Fruit fly (Drosophila melanogaster) whole organism, embryonic: ENCODE results near the gene CG3149.

Experiments used
- Asciz ChIP-seq: fragments of 200-800 bp; sonication (Bioruptor generic); optimal IDR thresholded peaks from 2 replicates; lab custom pipeline; 2017; ENCODE audit warnings: missing biosample characterization, mild to moderate bottlenecking, missing genetic modification characterization, missing genetic modification reagents
- Atf6 ChIP-seq: fragments of 200-800 bp; sonication (Bioruptor generic); IDR thresholded peaks from 2 replicates; pipeline ENCODE4 v1.3.6; 2022; ENCODE audit warnings: missing biosample characterization, missing genetic modification characterization
- CG10267 ChIP-seq: fragments of 200-800 bp; sonication (Bioruptor generic); optimal IDR thresholded peaks from 2 replicates; lab custom pipeline; 2018; ENCODE audit warnings: missing biosample characterization, mild to moderate bottlenecking, missing genetic modification characterization, moderate library complexity
- CG11085 ChIP-seq: fragments of 200-800 bp; sonication (Bioruptor generic); IDR thresholded peaks from 2 replicates; pipeline ENCODE4 v1.3.6; 2022; ENCODE audit warnings: missing biosample characterization, missing genetic modification characterization
- CG11456 ChIP-seq: fragments of 200-800 bp; sonication (Bioruptor generic); IDR thresholded peaks from 3 replicates; pipeline ENCODE4 v1.3.6; 2022; ENCODE audit warnings: missing biosample characterization, missing genetic modification characterization
- CG12299 ChIP-seq: fragments of 200-800 bp; sonication (Bioruptor generic); optimal IDR thresholded peaks from 2 replicates; lab custom pipeline; 2018; ENCODE audit warnings: missing biosample characterization, mild to moderate bottlenecking, missing genetic modification characterization
- CG12769 ChIP-seq: fragments of 200-800 bp; sonication (Bioruptor generic); optimal IDR thresholded peaks from 2 replicates; lab custom pipeline; 2019; ENCODE audit warnings: missing biosample characterization, mild to moderate bottlenecking, missing genetic modification characterization, moderate library complexity
- CG12942 ChIP-seq: fragments of 200-800 bp; sonication (Bioruptor generic); optimal IDR thresholded peaks from 3 replicates; lab custom pipeline; 2016; ENCODE audit warnings: missing biosample characterization, missing genetic modification characterization
- CG14014 ChIP-seq: fragments of 200-800 bp; sonication (Bioruptor generic); IDR thresholded peaks from 2 replicates; pipeline ENCODE4 v1.3.6; 2022; ENCODE audit warnings: missing biosample characterization, missing genetic modification characterization
- CG1603 ChIP-seq: fragments of 200-800 bp; sonication (Bioruptor generic); optimal IDR thresholded peaks from 2 replicates; lab custom pipeline; 2019; ENCODE audit warnings: missing biosample characterization, mild to moderate bottlenecking, missing genetic modification characterization, moderate library complexity
- CG16815 ChIP-seq: fragments of 200-800 bp; sonication (Bioruptor generic); optimal IDR thresholded peaks from 3 replicates; lab custom pipeline; 2017; ENCODE audit warnings: missing biosample characterization, mild to moderate bottlenecking, missing genetic modification characterization
- CG17328 ChIP-seq: fragments of 200-800 bp; sonication (Bioruptor generic); IDR thresholded peaks from 2 replicates; pipeline ENCODE4 v1.3.6; 2022; ENCODE audit warnings: missing biosample characterization, missing genetic modification characterization
- CG17359 ChIP-seq: fragments of 200-800 bp; sonication (Bioruptor generic); optimal IDR thresholded peaks from 3 replicates; lab custom pipeline; 2018; ENCODE audit warnings: missing biosample characterization, mild to moderate bottlenecking, missing genetic modification characterization, moderate library complexity
- CG18599 ChIP-seq: fragments of 200-800 bp; sonication (Bioruptor generic); optimal IDR thresholded peaks from 3 replicates; lab custom pipeline; 2017; ENCODE audit warnings: missing biosample characterization, missing genetic modification characterization, mild to moderate bottlenecking, moderate library complexity, missing genetic modification reagents
- CG31441 ChIP-seq: fragments of 200-800 bp; sonication (Bioruptor generic); IDR thresholded peaks from 2 replicates; pipeline ENCODE4 v1.3.6; 2022; ENCODE audit warnings: missing biosample characterization, missing genetic modification characterization
- CG32767 ChIP-seq: fragments of 200-800 bp; sonication (Bioruptor generic); IDR thresholded peaks from 2 replicates; pipeline ENCODE4 v1.3.6; 2022; ENCODE audit warnings: missing biosample characterization, missing genetic modification characterization
- CG4424 ChIP-seq: fragments of 200-800 bp; sonication (Bioruptor generic); optimal IDR thresholded peaks from 3 replicates; lab custom pipeline; 2016; ENCODE audit warnings: missing biosample characterization, missing genetic modification characterization
- CG6689 ChIP-seq: fragments of 200-800 bp; sonication (Bioruptor generic); IDR thresholded peaks from 2 replicates; pipeline ENCODE4 v1.3.6; 2022; ENCODE audit warnings: missing biosample characterization, missing genetic modification characterization
- CG6765 ChIP-seq: fragments of 200-800 bp; sonication (Bioruptor generic); optimal IDR thresholded peaks from 3 replicates; lab custom pipeline; 2017; ENCODE audit warnings: missing biosample characterization, mild to moderate bottlenecking, missing genetic modification characterization
- Fer2 ChIP-seq: fragments of 200-800 bp; sonication (Bioruptor generic); optimal IDR thresholded peaks from 2 replicates; lab custom pipeline; 2018; ENCODE audit warnings: missing biosample characterization, mild to moderate bottlenecking, missing genetic modification characterization, moderate library complexity
- Fer3 ChIP-seq: fragments of 200-800 bp; sonication (Bioruptor generic); optimal IDR thresholded peaks from 2 replicates; lab custom pipeline; 2018; ENCODE audit warnings: missing biosample characterization, mild to moderate bottlenecking, missing genetic modification characterization, moderate library complexity
- Gug ChIP-seq: fragments of 200-800 bp; sonication (Bioruptor generic); IDR thresholded peaks from 4 replicates; pipeline ENCODE4 v1.3.6; 2022; ENCODE audit warnings: missing biosample characterization, missing genetic modification characterization
- Hsf ChIP-seq: fragments of 200-800 bp; sonication (Bioruptor generic); optimal IDR thresholded peaks from 3 replicates; lab custom pipeline; 2016; ENCODE audit warnings: missing biosample characterization, missing genetic modification characterization
- MBD-R2 ChIP-seq: fragments of 200-800 bp; sonication (Bioruptor generic); IDR thresholded peaks from 2 replicates; pipeline ENCODE4 v1.3.6; 2022; ENCODE audit warnings: missing biosample characterization, missing genetic modification characterization
- NK7.1 ChIP-seq: fragments of 200-800 bp; sonication (Bioruptor generic); optimal IDR thresholded peaks from 3 replicates; lab custom pipeline; 2016; ENCODE audit warnings: missing biosample characterization, missing genetic modification characterization
- Pdp1 ChIP-seq, 2 experiments: fragments of 200-800 bp; sonication (Bioruptor generic); optimal IDR thresholded peaks; 3 replicates each; lab custom pipeline; 2016; ENCODE audit warnings: missing biosample characterization in 2 of 2, missing genetic modification characterization in 2 of 2, mild to moderate bottlenecking in 1 of 2, moderate library complexity in 1 of 2
- Sin3A ChIP-seq: fragments of >200 bp; optimal IDR thresholded peaks from 2 replicates; lab custom pipeline; 2018
- Sry-β ChIP-seq: fragments of 200-800 bp; sonication (Bioruptor generic); optimal IDR thresholded peaks from 2 replicates; lab custom pipeline; 2018; ENCODE audit warnings: missing biosample characterization, mild to moderate bottlenecking, missing genetic modification characterization, moderate library complexity
- Xrp1 ChIP-seq: fragments of 200-800 bp; sonication (Bioruptor generic); IDR thresholded peaks from 2 replicates; pipeline ENCODE4 v1.3.6; 2022; ENCODE audit warnings: missing biosample characterization, missing genetic modification characterization
- aop ChIP-seq: fragments of 200-800 bp; sonication (Bioruptor generic); IDR thresholded peaks from 2 replicates; pipeline ENCODE4 v1.3.6; 2022; ENCODE audit warnings: missing biosample characterization, missing genetic modification characterization
- ara ChIP-seq: fragments of 200-800 bp; sonication (Bioruptor generic); IDR thresholded peaks from 2 replicates; pipeline ENCODE4 v1.3.6; 2022; ENCODE audit warnings: missing biosample characterization, missing genetic modification characterization
- az2 ChIP-seq: fragments of 200-800 bp; sonication (Bioruptor generic); optimal IDR thresholded peaks from 3 replicates; lab custom pipeline; 2016; ENCODE audit warnings: missing biosample characterization, missing genetic modification characterization
- bigmax ChIP-seq: fragments of 200-800 bp; sonication (Bioruptor generic); optimal IDR thresholded peaks from 2 replicates; lab custom pipeline; 2018; ENCODE audit warnings: missing biosample characterization, mild to moderate bottlenecking, missing genetic modification characterization
- caup ChIP-seq: fragments of 200-800 bp; sonication (Bioruptor generic); optimal IDR thresholded peaks from 3 replicates; lab custom pipeline; 2017; ENCODE audit warnings: missing biosample characterization, mild to moderate bottlenecking, missing genetic modification characterization, moderate library complexity; ENCODE audit not compliant: severe bottlenecking
- dati ChIP-seq: fragments of 200-800 bp; sonication (Bioruptor generic); IDR thresholded peaks from 2 replicates; pipeline ENCODE4 v1.3.6; 2022; ENCODE audit warnings: missing biosample characterization, missing genetic modification characterization
- dm ChIP-seq: fragments of 200-800 bp; sonication (Bioruptor generic); optimal IDR thresholded peaks from 3 replicates; lab custom pipeline; 2016; ENCODE audit warnings: missing biosample characterization, missing genetic modification characterization
- dmrt99B ChIP-seq: fragments of 200-800 bp; sonication (Bioruptor generic); optimal IDR thresholded peaks from 2 replicates; lab custom pipeline; 2018; ENCODE audit warnings: missing biosample characterization, mild to moderate bottlenecking, missing genetic modification characterization, moderate library complexity
- dpn ChIP-seq, 2 experiments: fragments of 200-800 bp; sonication (Bioruptor generic); optimal IDR thresholded peaks; 3 replicates each; lab custom pipeline; 2016; ENCODE audit warnings: missing biosample characterization in 2 of 2, missing genetic modification characterization in 2 of 2
- esg ChIP-seq: fragments of 200-800 bp; sonication (Bioruptor generic); conservative IDR thresholded peaks from 2 replicates; pipeline ENCODE4 v1.3.6; 2022; ENCODE audit warnings: missing biosample characterization, missing genetic modification characterization
- gce ChIP-seq: fragments of 200-800 bp; sonication (Bioruptor generic); IDR thresholded peaks from 3 replicates; pipeline ENCODE4 v1.3.6; 2022; ENCODE audit warnings: missing biosample characterization, missing genetic modification characterization
- hkb ChIP-seq, 2 experiments: fragments of 200-800 bp in 1 of 2; fragments of >200 bp in 1 of 2; sonication (Bioruptor generic) in 1 of 2; IDR thresholded peaks in 1 of 2; optimal IDR thresholded peaks in 1 of 2; 2 replicates each; pipeline versions ENCODE4 v1.3.6 to Lab custom; 2017 to 2022; ENCODE audit warnings: missing biosample characterization in 1 of 2, missing genetic modification characterization in 1 of 2
- insv ChIP-seq, 2 experiments: fragments of 200-800 bp; sonication (Bioruptor generic); optimal IDR thresholded peaks; 3 replicates each; lab custom pipeline; 2016 to 2018; ENCODE audit warnings: missing biosample characterization in 2 of 2, missing genetic modification characterization in 2 of 2
- lmd ChIP-seq: fragments of 200-800 bp; sonication (Bioruptor generic); IDR thresholded peaks from 2 replicates; pipeline ENCODE4 v1.3.6; 2022; ENCODE audit warnings: missing biosample characterization, missing genetic modification characterization
- otp ChIP-seq: fragments of 200-800 bp; sonication (Bioruptor generic); IDR thresholded peaks from 3 replicates; pipeline ENCODE4, ENCODE4 v1.3.6; 2022; ENCODE audit warnings: missing biosample characterization, missing genetic modification characterization
- scrt ChIP-seq: fragments of 200-800 bp; sonication (Bioruptor generic); optimal IDR thresholded peaks from 2 replicates; lab custom pipeline; 2018; ENCODE audit warnings: missing biosample characterization, mild to moderate bottlenecking, missing genetic modification characterization, moderate library complexity
- seq ChIP-seq: fragments of 200-800 bp; sonication (Bioruptor generic); IDR thresholded peaks from 2 replicates; pipeline ENCODE4 v1.3.6; 2022; ENCODE audit warnings: missing biosample characterization, missing genetic modification characterization
- sima ChIP-seq: fragments of 200-800 bp; sonication (Bioruptor generic); optimal IDR thresholded peaks from 2 replicates; lab custom pipeline; 2016; ENCODE audit warnings: missing biosample characterization, missing genetic modification characterization
- tna ChIP-seq: fragments of 200-800 bp; sonication (Bioruptor generic); IDR thresholded peaks from 2 replicates; pipeline ENCODE4 v1.3.6; 2022; ENCODE audit warnings: missing biosample characterization, missing genetic modification characterization; ENCODE audit not compliant: partially characterized antibody
- vnd ChIP-seq: fragments of 200-800 bp; sonication (Bioruptor generic); IDR thresholded peaks from 3 replicates; pipeline ENCODE4 v1.3.6; 2022; ENCODE audit warnings: missing biosample characterization, missing genetic modification characterization; ENCODE audit not compliant: partially characterized antibody
- z ChIP-seq: fragments of 200-800 bp; sonication (Bioruptor generic); IDR thresholded peaks from 3 replicates; pipeline ENCODE4 v1.3.6; 2022; ENCODE audit warnings: missing biosample characterization, missing genetic modification characterization

The CG3149 gene

DNA sequence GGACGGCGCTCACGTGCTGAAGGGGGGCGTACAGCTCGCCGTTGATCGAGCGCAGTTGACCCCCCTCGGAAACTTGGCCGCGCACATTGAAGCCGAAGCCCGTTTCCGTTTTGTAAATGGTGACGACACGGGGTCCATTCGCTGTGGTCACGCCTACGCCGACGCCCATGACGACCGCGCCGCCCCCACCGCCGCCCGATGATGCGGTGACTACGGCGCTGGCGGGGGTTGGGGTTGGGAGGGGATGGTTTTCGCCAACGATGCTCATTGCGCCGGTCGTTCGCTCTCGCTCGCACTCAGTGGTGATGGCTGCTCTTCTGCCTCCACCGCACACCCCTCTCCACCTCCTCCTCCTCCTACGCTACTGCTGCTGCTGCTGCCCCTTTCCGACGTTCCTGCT lies 42.2 kb upstream of the CG3149 start (continued):
- TF ChIP-seq caup (GFP tag; lab: Kevin White, UChicago) (peak; percentile 20), insv (GFP tag; optimal IDR thresholded peaks at IDR 0.05; lab: Kevin White, UChicago) (no peak), CG17359 (tag; lab: Kevin White, UChicago) (no peak), CG1603 (tag; lab: Kevin White, UChicago) (peak; percentile 18), z (GFP tag; lab: Robert Waterston, UW) (no peak), Sry-β (GFP tag; lab: Kevin White, UChicago) (no peak), CG12769 (peak; percentile 76), tna (GFP tag; lab: Robert Waterston, UW) (no peak), dm (GFP tag; lab: Kevin White, UChicago) (no peak), az2 (GFP tag; lab: Kevin White, UChicago) (no peak), CG18599 (GFP tag; lab: Kevin White, UChicago) (peak; percentile 57), MBD-R2 (GFP tag; lab: Robert Waterston, UW) (0 out of 2 replicates have a peak, but pooled peaks have one; percentile 35), dpn (GFP tag; optimal IDR thresholded peaks at IDR 0.05; lab: Kevin White, UChicago) (peak in 1 of 2 experiments; percentile 10), Fer3 (tag; lab: Kevin White, UChicago) (no peak), gce (GFP tag; lab: Robert Waterston, UW) (no peak), Fer2 (tag; lab: Kevin White, UChicago) (no peak), Asciz (GFP tag; lab: Kevin White, UChicago) (no peak), CG10267 (no peak), CG11085 (0 out of 2 replicates have a peak, but pooled peaks have one; percentile 42), CG12942 (GFP tag; lab: Kevin White, UChicago) (peak; percentile 8), sima (GFP tag; lab: Kevin White, UChicago) (no peak), scrt (GFP tag; lab: Kevin White, UChicago) (no peak), Hsf (GFP tag; lab: Kevin White, UChicago) (no peak), CG31441 (GFP tag; lab: Robert Waterston, UW) (no peak), aop (GFP tag; lab: Robert Waterston, UW) (no peak), CG17328 (no peak), CG12299 (no peak), Sin3A (lab: Kevin White, UChicago) (no peak), CG6765 (peak; percentile 8), CG16815 (GFP tag; lab: Kevin White, UChicago) (peak; percentile 13), seq (GFP tag; lab: Robert Waterston, UW) (peak; percentile 35; the same call in 1 of the 2 replicates), ara (GFP tag; lab: Robert Waterston, UW) (peak; percentile 47; the same call in 1 of the 2 replicates), Gug (GFP tag; lab: Robert Waterston, UW) (peak; percentile 42; the same call in 1 of the 4 replicates), Atf6 (GFP tag; lab: Robert Waterston, UW) (0 out of 2 replicates have a peak, but pooled peaks have one; percentile 30), CG11456 (GFP tag; lab: Robert Waterston, UW) (no peak), dati (GFP tag; lab: Robert Waterston, UW) (no peak), CG14014 (GFP tag; lab: Robert Waterston, UW) (0 out of 2 replicates have a peak, but pooled peaks have one; percentile 8), Xrp1 (GFP tag; lab: Robert Waterston, UW) (peak; percentile 51; the same call in 1 of the 2 replicates), otp (GFP tag; lab: Robert Waterston, UW) (0 out of 3 replicates have a peak, but pooled peaks have one; percentile 16), CG4424 (GFP tag; lab: Kevin White, UChicago) (peak; percentile 22), bigmax (no peak), dmrt99B (tag; lab: Kevin White, UChicago) (peak; percentile 6), hkb (optimal IDR thresholded peaks at IDR 0.05; lab: Kevin White, UChicago) (no peak), hkb (GFP tag; IDR thresholded peaks at IDR 0.05; lab: Robert Waterston, UW) (peak; percentile 54; the same call in 1 of the 2 replicates), Pdp1 (GFP tag; optimal IDR thresholded peaks at IDR 0.05; lab: Kevin White, UChicago) (no peak), vnd (GFP tag; lab: Robert Waterston, UW) (no peak), CG6689 (GFP tag; lab: Robert Waterston, UW) (peak; percentile 47), CG32767 (GFP tag; lab: Robert Waterston, UW) (no peak; the same call in 1 of the 2 replicates), NK7.1 (GFP tag; lab: Kevin White, UChicago) (no peak), esg (0 out of 2 replicates have a peak, but pooled peaks have one; percentile 14), lmd (GFP tag; lab: Robert Waterston, UW) (peak; percentile 30; the same call in 1 of the 2 replicates)
